Fruit fly (Drosophila melanogaster) whole organism, prepupa: Measurements from ENCODE around the gene RAF2.

ENCODE experiments used
- CG11294 ChIP-seq: fragments of 200-800 bp; sonication (Bioruptor generic); IDR thresholded peaks from 2 replicates; pipeline ENCODE4 v1.3.6; 2022; ENCODE audit warnings: missing biosample characterization, missing genetic modification characterization
- CG15336 ChIP-seq: fragments of 200-800 bp; sonication (Bioruptor generic); IDR thresholded peaks from 2 replicates; pipeline ENCODE4 v1.3.6; 2022; ENCODE audit warnings: missing biosample characterization, missing genetic modification characterization
- CG16779 ChIP-seq: fragments of 200-800 bp; sonication (Bioruptor generic); optimal IDR thresholded peaks from 3 replicates; lab custom pipeline; 2017; ENCODE audit warnings: missing biosample characterization, mild to moderate bottlenecking, missing genetic modification characterization
- CG32006 ChIP-seq: fragments of 200-800 bp; sonication (Bioruptor generic); optimal IDR thresholded peaks from 3 replicates; lab custom pipeline; 2017; ENCODE audit warnings: missing biosample characterization, mild to moderate bottlenecking, missing genetic modification characterization
- CG6792 ChIP-seq: fragments of 200-800 bp; sonication (Bioruptor generic); optimal IDR thresholded peaks from 3 replicates; lab custom pipeline; 2016; ENCODE audit warnings: missing biosample characterization, missing genetic modification characterization
- CG8632 ChIP-seq: fragments of 200-800 bp; sonication (Bioruptor generic); optimal IDR thresholded peaks from 3 replicates; lab custom pipeline; 2016; ENCODE audit warnings: missing biosample characterization, missing genetic modification characterization
- Eip78C ChIP-seq: fragments of 200-800 bp; sonication (Bioruptor generic); peaks from one replicate; lab custom pipeline; 2016; ENCODE audit warnings: missing biosample characterization, missing genetic modification characterization
- Hr39 ChIP-seq: fragments of 200-800 bp; sonication (Bioruptor generic); optimal IDR thresholded peaks from 2 replicates; lab custom pipeline; 2016; ENCODE audit warnings: missing biosample characterization, missing genetic modification characterization
- Sox14 ChIP-seq: fragments of 200-800 bp; sonication (Bioruptor generic); optimal IDR thresholded peaks from 3 replicates; lab custom pipeline; 2016; ENCODE audit warnings: missing biosample characterization, missing genetic modification characterization
- dsx ChIP-seq: fragments of 200-800 bp; optimal IDR thresholded peaks from 3 replicates; lab custom pipeline; 2019; ENCODE audit warnings: missing biosample characterization, mild to moderate bottlenecking, missing genetic modification characterization, moderate library complexity; ENCODE audit not compliant: poor library complexity, severe bottlenecking
- fd59A ChIP-seq: fragments of 200-800 bp; sonication (Bioruptor generic); optimal IDR thresholded peaks from 2 replicates; lab custom pipeline; 2017; ENCODE audit warnings: missing biosample characterization, mild to moderate bottlenecking, missing genetic modification characterization, missing genetic modification reagents
- fd85E ChIP-seq: fragments of 200-800 bp; sonication (Bioruptor generic); optimal IDR thresholded peaks from 3 replicates; lab custom pipeline; 2016; ENCODE audit warnings: missing biosample characterization, missing genetic modification characterization
- salr ChIP-seq, 2 experiments: fragments of 200-800 bp; sonication (Bioruptor generic); optimal IDR thresholded peaks; 3 replicates each; lab custom pipeline; 2016 to 2018; ENCODE audit warnings: missing biosample characterization in 2 of 2, missing genetic modification characterization in 2 of 2, mild to moderate bottlenecking in 1 of 2

- TF ChIP-seq CG8632 (GFP tag; lab: Kevin White, UChicago) (no peak), salr (GFP tag; optimal IDR thresholded peaks at IDR 0.05; lab: Kevin White, UChicago) (no peak), fd59A (GFP tag; lab: Kevin White, UChicago) (no peak), Hr39 (GFP tag; lab: Kevin White, UChicago) (peak; percentile 37), CG16779 (tag; lab: Kevin White, UChicago) (no peak), Sox14 (peak; percentile 87), Eip78C (GFP tag; lab: Kevin White, UChicago) (no peak), CG6792 (GFP tag; lab: Kevin White, UChicago) (no peak), CG15336 (GFP tag; lab: Robert Waterston, UW) (0 out of 2 replicates have a peak, but pooled peaks have one; percentile 23), dsx (GFP tag; lab: Kevin White, UChicago) (no peak), CG11294 (no peak), CG32006 (GFP tag; lab: Kevin White, UChicago) (no peak), fd85E (no peak)
These were observed 26.3 kb downstream of the RAF2 start, which contains the start of gene Serinc for dm6 chr3L:16412394-16412950.
